Worm (Caenorhabditis elegans) whole organism, L1 larva: ENCODE data around the gene M04D8.5.

Experiments
- aha-1 ChIP-seq: fragments of 150-350 bp; optimal IDR thresholded peaks from 2 replicates; lab custom pipeline; 2014; ENCODE audit warnings: missing biosample characterization, missing genetic modification characterization
- ceh-88 ChIP-seq: fragments of 200-800 bp; sonication (Bioruptor generic); IDR thresholded peaks from 2 replicates; pipeline ENCODE4 v1.3.6; 2022; ENCODE audit warnings: missing genetic modification characterization, missing compliant biosample characterization
- irx-1 ChIP-seq: sonication (generic microtip); optimal IDR thresholded peaks from 2 replicates; lab custom pipeline; 2016; ENCODE audit warnings: missing genetic modification characterization, missing compliant biosample characterization
- nhr-28 ChIP-seq: fragments of 150-350 bp; optimal IDR thresholded peaks from 2 replicates; lab custom pipeline; 2014; ENCODE audit warnings: missing biosample characterization, missing genetic modification characterization
- nhr-77 ChIP-seq: fragments of 150-350 bp; optimal IDR thresholded peaks from 2 replicates; lab custom pipeline; 2014; ENCODE audit warnings: missing biosample characterization, missing genetic modification characterization
- pag-3 ChIP-seq: sonication (generic microtip); optimal IDR thresholded peaks from 2 replicates; lab custom pipeline; 2017; ENCODE audit warnings: missing genetic modification characterization, mild to moderate bottlenecking, missing compliant biosample characterization, antibody characterized with exemption, borderline replicate concordance; ENCODE audit not compliant: insufficient read depth
- vab-15 ChIP-seq: sonication (generic microtip); optimal IDR thresholded peaks from 2 replicates; lab custom pipeline; 2017; ENCODE audit warnings: missing genotype, mild to moderate bottlenecking, missing genetic modification characterization, missing compliant biosample characterization

ce11 chrIII:10023452-10023851, 9.7 kb downstream of the M04D8.5 start, which contains the start of gene ins-21:
- TF ChIP-seq ceh-88 (no peak), vab-15 (no peak), nhr-28 (tag; lab: Kevin White, UChicago) (no peak), irx-1 (tag; lab: Kevin White, UChicago) (no peak), pag-3 (tag; lab: Kevin White, UChicago) (no peak), aha-1 (tag; lab: Kevin White, UChicago) (no peak), nhr-77 (tag; lab: Kevin White, UChicago) (no peak)
